Fruit fly (Drosophila melanogaster): ENCODE data around the gene frac.

dm6 chr3L:7552446-7552845, 10.0 kb upstream of the frac start:
- TF ChIP-seq cyc (GFP tag; optimal IDR thresholded peaks at IDR 0.05): no peak
- TF ChIP-seq OdsH (GFP tag; optimal IDR thresholded peaks at IDR 0.05): no peak
- TF ChIP-seq Ets21C (GFP tag; optimal IDR thresholded peaks at IDR 0.05): no peak
- TF ChIP-seq acj6 (GFP tag; optimal IDR thresholded peaks at IDR 0.05): no peak
- no peak for TF ChIP-seq salr (GFP tag; optimal IDR thresholded peaks at IDR 0.05)
- TF ChIP-seq Gug (GFP tag; IDR thresholded peaks at IDR 0.05): no peak
- no peak for TF ChIP-seq CG6792 (GFP tag; optimal IDR thresholded peaks at IDR 0.05)
- no peak for TF ChIP-seq esn (GFP tag; optimal IDR thresholded peaks at IDR 0.05)
- TF ChIP-seq CG6854 (GFP tag; optimal IDR thresholded peaks at IDR 0.05): no peak
- no peak for TF ChIP-seq spab (GFP tag; optimal IDR thresholded peaks at IDR 0.05)
- no peak for TF ChIP-seq CG8119 (GFP tag; IDR thresholded peaks at IDR 0.05)
- no peak for TF ChIP-seq Lpt (GFP tag; optimal IDR thresholded peaks at IDR 0.05)
